Worm (Caenorhabditis elegans) whole organism, L4/young adult: Measurements from ENCODE around the gene T05D4.5.

Source experiments
- W03F9.2 ChIP-seq: fragments of 150-350 bp; optimal IDR thresholded peaks from 2 replicates; lab custom pipeline; 2014; ENCODE audit warnings: missing biosample characterization, missing genetic modification characterization
- dao-5 ChIP-seq: sonication (generic microtip); optimal IDR thresholded peaks from 2 replicates; lab custom pipeline; 2016; ENCODE audit warnings: missing genotype, missing genetic modification characterization, moderate library complexity, missing compliant biosample characterization
- him-1 ChIP-seq: sonication (generic microtip); optimal IDR thresholded peaks from 2 replicates; lab custom pipeline; 2016; ENCODE audit warnings: missing genotype, missing genetic modification reagents, missing genetic modification characterization, missing compliant biosample characterization

DNA sequence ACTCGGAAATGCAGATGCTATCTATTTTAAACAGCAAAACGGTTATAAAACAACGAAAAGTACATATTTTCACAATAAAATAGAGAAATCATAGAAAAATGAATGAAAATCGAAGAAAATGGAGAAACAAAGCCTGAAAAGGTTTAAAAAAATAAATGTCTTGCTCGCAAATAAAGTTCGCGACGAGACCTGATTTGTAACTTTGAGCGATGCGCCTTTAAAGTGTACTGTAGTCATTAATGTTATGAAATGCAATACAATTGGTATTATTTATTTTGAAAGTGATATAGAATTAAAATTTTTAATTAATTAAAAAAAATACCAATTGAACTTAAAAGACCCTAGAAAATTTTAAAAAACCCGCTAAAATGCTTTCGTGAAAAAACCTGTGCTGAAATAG lies 19.4 kb upstream of the T05D4.5 start:
- TF ChIP-seq dao-5 (no peak), him-1 (tag; lab: Kevin White, UChicago) (no peak), W03F9.2 (tag; lab: Kevin White, UChicago) (no peak)
